Fruit fly (Drosophila melanogaster) Kc167 (cell line): Measurements from ENCODE around the gene djl.

ENCODE experiments used
- Myc ChIP-seq: fragments of >200 bp; optimal IDR thresholded peaks from 2 replicates; lab custom pipeline; 2017; ENCODE audit warnings: missing external identifiers
- Sin3A ChIP-seq: fragments of >200 bp; optimal IDR thresholded peaks from 2 replicates; lab custom pipeline; 2018; ENCODE audit warnings: missing external identifiers
- h ChIP-seq: fragments of >200 bp; optimal IDR thresholded peaks from 3 replicates; lab custom pipeline; 2018; ENCODE audit warnings: missing external identifiers
- insv ChIP-seq: fragments of >200 bp; optimal IDR thresholded peaks from 3 replicates; lab custom pipeline; 2018; ENCODE audit warnings: missing external identifiers
- psq ChIP-seq: fragments of >200 bp; optimal IDR thresholded peaks from 2 replicates; lab custom pipeline; 2017; ENCODE audit warnings: missing external identifiers
- ttk ChIP-seq: sonication (Bioruptor generic); optimal IDR thresholded peaks from 2 replicates; lab custom pipeline; 2017; ENCODE audit warnings: missing external identifiers

dm6 chr3R:7028554-7028953 lies 32.0 kb upstream of the djl start:
- no peak for TF ChIP-seq insv (lab: Kevin White, UChicago)
- no peak for TF ChIP-seq Sin3A
- no peak for TF ChIP-seq psq (lab: Kevin White, UChicago)
- no peak for TF ChIP-seq h
- no peak for TF ChIP-seq Myc (lab: Kevin White, UChicago)
- TF ChIP-seq ttk: no peak
